Worm (Caenorhabditis elegans) whole organism, late embryonic: Measurements from ENCODE around the gene rpl-21.

Source experiments
- ceh-19 ChIP-seq: fragments of 200-800 bp; sonication (Bioruptor generic); optimal IDR thresholded peaks from 2 replicates; lab custom pipeline; 2018; ENCODE audit warnings: mild to moderate bottlenecking, missing genetic modification characterization, missing compliant biosample characterization
- ceh-2 ChIP-seq: sonication (generic microtip); optimal IDR thresholded peaks from 2 replicates; lab custom pipeline; 2016; ENCODE audit warnings: missing genotype, missing genetic modification characterization, missing compliant biosample characterization
- ceh-22 ChIP-seq: sonication (generic microtip); optimal IDR thresholded peaks from 2 replicates; lab custom pipeline; 2017; ENCODE audit warnings: missing biosample characterization, missing genetic modification characterization
- ceh-24 ChIP-seq: sonication (generic microtip); optimal IDR thresholded peaks from 2 replicates; lab custom pipeline; 2016; ENCODE audit warnings: mild to moderate bottlenecking, missing genetic modification characterization, missing compliant biosample characterization
- ceh-48 ChIP-seq: sonication (generic microtip); optimal IDR thresholded peaks from 2 replicates; lab custom pipeline; 2016; ENCODE audit warnings: missing genetic modification characterization, inconsistent platforms, missing compliant biosample characterization
- ceh-9 ChIP-seq: sonication (generic microtip); optimal IDR thresholded peaks from 2 replicates; lab custom pipeline; 2016; ENCODE audit warnings: mild to moderate bottlenecking, missing genetic modification characterization, inconsistent platforms, missing compliant biosample characterization
- dve-1 ChIP-seq: sonication (generic microtip); optimal IDR thresholded peaks from 2 replicates; lab custom pipeline; 2017; ENCODE audit warnings: antibody characterized with exemption, mild to moderate bottlenecking, missing genetic modification characterization, missing compliant biosample characterization
- elt-4 ChIP-seq: sonication (generic microtip); optimal IDR thresholded peaks from 2 replicates; lab custom pipeline; 2016; ENCODE audit warnings: missing genetic modification characterization, missing compliant biosample characterization
- fkh-10 ChIP-seq: fragments of 150-350 bp; optimal IDR thresholded peaks from 2 replicates; lab custom pipeline; 2014; ENCODE audit warnings: missing biosample characterization, missing genetic modification reagents, missing genetic modification characterization
- gmeb-2 ChIP-seq: sonication (generic microtip); optimal IDR thresholded peaks from 2 replicates; lab custom pipeline; 2016; ENCODE audit warnings: missing genetic modification characterization, inconsistent platforms, missing compliant biosample characterization
- hlh-15 ChIP-seq: sonication (generic microtip); optimal IDR thresholded peaks from 2 replicates; lab custom pipeline; 2016; ENCODE audit warnings: missing genetic modification characterization, missing compliant biosample characterization
- hlh-6 ChIP-seq: sonication (generic microtip); optimal IDR thresholded peaks from 2 replicates; lab custom pipeline; 2016; ENCODE audit warnings: missing genotype, missing genetic modification characterization, missing compliant biosample characterization
- lin-11 ChIP-seq: fragments of 200-800 bp; sonication (Bioruptor generic); optimal IDR thresholded peaks from 2 replicates; lab custom pipeline; 2018; ENCODE audit warnings: mild to moderate bottlenecking, missing genetic modification characterization, missing compliant biosample characterization
- nfya-1 ChIP-seq: sonication (generic microtip); optimal IDR thresholded peaks from 2 replicates; lab custom pipeline; 2017; ENCODE audit warnings: missing genetic modification characterization, mild to moderate bottlenecking, missing compliant biosample characterization, antibody characterized with exemption, moderate library complexity
- odd-2 ChIP-seq: sonication (generic microtip); optimal IDR thresholded peaks from 2 replicates; lab custom pipeline; 2017; ENCODE audit warnings: antibody characterized with exemption, mild to moderate bottlenecking, missing genetic modification characterization, missing compliant biosample characterization
- pha-2 ChIP-seq: sonication (generic microtip); optimal IDR thresholded peaks from 2 replicates; lab custom pipeline; 2017; ENCODE audit warnings: mild to moderate bottlenecking, missing genetic modification characterization, missing compliant biosample characterization
- rnt-1 ChIP-seq: sonication (generic microtip); optimal IDR thresholded peaks from 2 replicates; lab custom pipeline; 2016; ENCODE audit warnings: missing genetic modification characterization, missing compliant biosample characterization
- sox-4 ChIP-seq: sonication (generic microtip); optimal IDR thresholded peaks from 2 replicates; lab custom pipeline; 2017; ENCODE audit warnings: mild to moderate bottlenecking, missing genetic modification characterization, inconsistent platforms, missing compliant biosample characterization
- unc-86 ChIP-seq: sonication (generic microtip); optimal IDR thresholded peaks from 2 replicates; lab custom pipeline; 2016; ENCODE audit warnings: missing genetic modification characterization, missing compliant biosample characterization

rpl-21 gene

ce11 chrIII:8085355-8085754 is 44.7 kb downstream of the rpl-21 start, which contains the start of the genes K06H7.7 and grp-1 (continued):
- TF ChIP-seq fkh-10 (no peak), ceh-48 (tag; lab: Kevin White, UChicago) (no peak), dve-1 (tag; lab: Kevin White, UChicago) (no peak), lin-11 (tag; lab: Kevin White, UChicago) (no peak), gmeb-2 (tag; lab: Kevin White, UChicago) (no peak)

- TF ChIP-seq hlh-6 (tag; lab: Kevin White, UChicago) (no peak), ceh-9 (tag; lab: Kevin White, UChicago) (no peak), ceh-48 (tag; lab: Kevin White, UChicago) (no peak), odd-2 (tag; lab: Kevin White, UChicago) (no peak), nfya-1 (tag; lab: Kevin White, UChicago) (no peak), rnt-1 (tag; lab: Kevin White, UChicago) (no peak), hlh-15 (tag; lab: Kevin White, UChicago) (no peak), ceh-24 (tag; lab: Kevin White, UChicago) (no peak), pha-2 (no peak), unc-86 (tag; lab: Kevin White, UChicago) (no peak), fkh-10 (no peak), ceh-2 (tag; lab: Kevin White, UChicago) (no peak), ceh-22 (tag; lab: Kevin White, UChicago) (no peak), sox-4 (tag; lab: Kevin White, UChicago) (no peak), elt-4 (tag; lab: Kevin White, UChicago) (no peak), gmeb-2 (tag; lab: Kevin White, UChicago) (no peak), ceh-19 (GFP tag; lab: Kevin White, UChicago) (no peak)
Observed at ce11 chrIII:8080165-8080738, 49.8 kb downstream of the rpl-21 start, which contains the start of the genes dcr-1 and apc-2. TSS of gene dcr-1 (minus strand) at chrIII:8080281. TSS of gene apc-2 (plus strand) at chrIII:8080629.
